Fruit fly (Drosophila melanogaster) S2 (cell line): Measurements from ENCODE around the gene Nfs1.
"Not testable (repeated sequence)": the region's sequence is repeated elsewhere in the genome, so short reads cannot be mapped to it uniquely, and the experiment has no call there.

ENCODE experiments used
- CG8478 ChIP-seq: fragments of >200 bp; optimal IDR thresholded peaks from 2 replicates; lab custom pipeline; 2018
- CTCF ChIP-seq, 2 experiments: fragments of >200 bp; optimal IDR thresholded peaks; 2 replicates each; lab custom pipeline; 2018

Nfs1 gene

DNA sequence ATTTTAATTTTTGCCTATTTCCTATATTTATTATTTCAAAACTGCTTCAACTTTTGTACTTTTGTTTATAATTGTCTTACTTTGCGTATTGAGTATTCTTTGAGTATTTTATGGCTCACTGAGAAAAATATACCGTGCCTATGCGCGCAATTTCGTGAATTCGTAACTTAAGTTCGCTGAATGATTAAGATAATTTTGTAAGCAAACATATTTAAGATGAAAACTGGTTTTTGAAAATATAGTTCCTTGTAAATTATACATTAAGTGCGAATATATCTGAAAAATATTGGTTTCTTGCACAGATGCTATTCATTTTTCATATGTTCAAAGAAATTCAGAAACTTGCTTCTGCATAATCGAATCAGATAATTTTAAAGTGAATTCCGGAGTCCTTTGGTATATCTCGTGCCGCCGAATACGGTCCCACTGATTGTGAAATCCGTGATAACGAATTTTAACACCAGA is at the start of gene Nfs1, which contains the start of gene CG18787:
Gene Nfs1 (plus strand): TSS at position 415 of the 465 bp plus-strand sequence.
Gene CG18787 (minus strand): TSS at position 101 of the 465 bp plus-strand sequence.
- TF ChIP-seq CTCF (optimal IDR thresholded peaks at IDR 0.05; lab: Kevin White, UChicago); CG8478 (lab: Kevin White, UChicago): not testable (repeated sequence)

DNA sequence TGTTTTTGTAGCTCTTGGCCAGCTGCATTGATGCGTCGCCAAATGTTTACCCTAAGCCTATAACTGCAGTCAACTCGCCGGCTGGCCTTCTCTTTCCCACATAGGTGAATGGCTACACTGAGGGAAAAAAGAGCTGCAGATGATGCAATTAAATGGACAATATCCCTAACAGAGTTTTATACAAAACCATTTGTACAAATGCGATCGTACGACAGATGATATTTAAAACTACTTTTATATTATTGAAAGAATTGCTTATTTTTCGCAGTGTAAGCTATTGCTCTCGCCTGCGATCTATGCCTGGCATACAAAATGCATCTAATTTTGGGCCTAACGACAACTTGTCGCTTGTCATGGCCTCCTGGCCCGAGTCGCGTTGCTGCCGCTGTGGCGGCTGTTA is 49.5 kb upstream of the Nfs1 start:
- TF ChIP-seq CG8478 (lab: Kevin White, UChicago) (no peak), CTCF (optimal IDR thresholded peaks at IDR 0.05; lab: Kevin White, UChicago) (no peak)

DNA sequence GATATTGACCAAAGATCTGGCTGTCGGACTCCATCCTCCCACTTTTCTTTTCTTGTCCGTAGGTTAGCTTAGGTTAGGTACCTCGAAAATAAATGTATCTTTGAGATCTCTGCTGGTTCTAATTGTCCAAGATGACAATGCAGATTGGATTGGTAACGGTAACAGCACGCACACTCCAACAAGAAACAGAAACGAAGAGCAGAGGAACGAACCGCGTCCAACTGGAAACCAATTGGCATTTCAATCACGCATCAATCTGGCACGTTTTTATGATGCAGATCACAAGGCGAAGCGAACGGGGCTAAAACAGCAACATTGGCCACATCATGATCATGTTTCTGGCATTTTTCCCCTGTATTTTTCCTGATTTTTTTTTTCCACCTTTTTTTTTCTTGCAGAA is 43.6 kb upstream of the Nfs1 start:
- TF ChIP-seq CTCF (optimal IDR thresholded peaks at IDR 0.05; lab: Kevin White, UChicago) (no peak), CG8478 (lab: Kevin White, UChicago) (no peak)

DNA sequence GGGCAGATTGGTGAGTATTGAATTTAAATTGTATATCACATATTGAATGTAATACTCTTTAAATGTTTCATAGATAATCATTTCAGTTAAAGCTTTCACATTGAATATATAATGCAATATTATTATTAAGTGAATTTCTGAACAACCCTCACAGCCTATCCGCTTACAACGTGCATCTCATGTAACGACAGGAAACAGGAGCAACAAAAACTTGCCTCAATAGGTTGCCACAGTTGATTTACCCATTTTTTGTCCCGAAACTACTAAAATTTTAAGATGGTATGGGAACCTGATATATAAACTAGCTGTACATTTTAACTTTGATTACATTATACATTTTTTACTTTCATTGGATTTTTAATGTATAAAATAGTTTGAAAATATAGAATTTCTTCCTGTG is 40.7 kb upstream of the Nfs1 start:
- no peak for TF ChIP-seq CTCF (optimal IDR thresholded peaks at IDR 0.05; lab: Kevin White, UChicago)
- TF ChIP-seq CG8478 (lab: Kevin White, UChicago): no peak

DNA sequence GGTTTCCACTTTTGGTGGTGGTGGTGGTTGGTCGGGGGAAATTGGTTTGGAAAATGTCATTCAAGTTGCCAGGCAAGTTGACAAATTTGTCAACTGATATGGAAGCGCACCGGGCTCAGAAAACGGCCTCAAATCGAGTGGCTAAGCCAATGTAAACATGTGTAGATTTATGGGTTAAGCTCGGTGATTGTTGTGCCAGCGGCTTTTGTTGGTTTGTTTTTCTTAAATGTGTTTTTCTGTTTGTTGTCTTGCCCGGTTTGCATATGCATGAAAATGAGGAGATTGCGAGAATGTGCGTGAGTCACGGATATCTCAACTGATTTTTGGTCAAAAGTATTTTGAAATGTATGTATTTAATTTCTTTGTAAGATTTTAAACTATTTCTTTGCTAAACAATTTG is 38.5 kb upstream of the Nfs1 start:
- TF ChIP-seq CTCF (optimal IDR thresholded peaks at IDR 0.05; lab: Kevin White, UChicago): no peak
- no peak for TF ChIP-seq CG8478 (lab: Kevin White, UChicago)

DNA sequence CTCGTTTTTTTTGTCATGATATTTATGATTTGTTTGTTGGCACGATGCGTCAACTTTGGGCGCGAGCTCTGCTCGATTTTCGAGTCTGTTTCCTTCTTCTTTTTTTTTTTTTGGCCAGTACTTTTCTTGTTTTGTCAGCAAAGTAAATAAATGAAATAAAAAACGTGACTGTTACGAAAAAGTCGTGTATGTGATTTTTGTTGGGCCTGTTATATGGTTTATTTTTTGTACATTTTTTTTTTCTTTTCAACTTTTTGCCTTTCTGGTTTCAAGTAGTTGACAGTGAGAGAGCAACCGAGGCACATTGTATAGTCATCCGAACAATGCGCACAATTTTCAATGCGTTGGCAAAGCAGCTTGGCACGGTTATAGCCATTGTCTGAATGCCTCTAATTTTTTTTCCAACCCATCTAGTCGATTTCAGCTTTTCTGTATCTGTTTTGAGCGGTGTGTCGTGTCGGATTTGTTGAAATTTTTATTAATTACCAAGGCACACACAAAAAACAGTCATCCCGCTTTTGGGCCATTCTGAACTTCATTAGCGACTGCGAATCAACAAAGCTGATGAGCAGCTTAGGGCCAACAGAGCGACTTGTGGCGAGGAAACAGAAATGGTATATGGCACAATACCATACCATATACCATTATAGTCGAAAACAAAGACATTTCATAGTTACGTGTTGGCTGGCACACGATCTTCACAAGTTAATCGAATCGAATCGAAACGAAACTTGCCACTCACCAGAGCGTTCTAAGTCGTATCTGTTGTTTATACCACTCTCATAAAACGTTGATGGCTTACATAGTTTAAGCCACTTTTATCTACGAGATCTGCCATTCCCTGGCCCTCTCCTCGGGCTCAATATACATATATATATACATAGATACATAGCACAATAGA is 35.8 kb upstream of the Nfs1 start:
- TF ChIP-seq CTCF (optimal IDR thresholded peaks at IDR 0.05; lab: Kevin White, UChicago) (no peak), CG8478 (lab: Kevin White, UChicago) (no peak)

DNA sequence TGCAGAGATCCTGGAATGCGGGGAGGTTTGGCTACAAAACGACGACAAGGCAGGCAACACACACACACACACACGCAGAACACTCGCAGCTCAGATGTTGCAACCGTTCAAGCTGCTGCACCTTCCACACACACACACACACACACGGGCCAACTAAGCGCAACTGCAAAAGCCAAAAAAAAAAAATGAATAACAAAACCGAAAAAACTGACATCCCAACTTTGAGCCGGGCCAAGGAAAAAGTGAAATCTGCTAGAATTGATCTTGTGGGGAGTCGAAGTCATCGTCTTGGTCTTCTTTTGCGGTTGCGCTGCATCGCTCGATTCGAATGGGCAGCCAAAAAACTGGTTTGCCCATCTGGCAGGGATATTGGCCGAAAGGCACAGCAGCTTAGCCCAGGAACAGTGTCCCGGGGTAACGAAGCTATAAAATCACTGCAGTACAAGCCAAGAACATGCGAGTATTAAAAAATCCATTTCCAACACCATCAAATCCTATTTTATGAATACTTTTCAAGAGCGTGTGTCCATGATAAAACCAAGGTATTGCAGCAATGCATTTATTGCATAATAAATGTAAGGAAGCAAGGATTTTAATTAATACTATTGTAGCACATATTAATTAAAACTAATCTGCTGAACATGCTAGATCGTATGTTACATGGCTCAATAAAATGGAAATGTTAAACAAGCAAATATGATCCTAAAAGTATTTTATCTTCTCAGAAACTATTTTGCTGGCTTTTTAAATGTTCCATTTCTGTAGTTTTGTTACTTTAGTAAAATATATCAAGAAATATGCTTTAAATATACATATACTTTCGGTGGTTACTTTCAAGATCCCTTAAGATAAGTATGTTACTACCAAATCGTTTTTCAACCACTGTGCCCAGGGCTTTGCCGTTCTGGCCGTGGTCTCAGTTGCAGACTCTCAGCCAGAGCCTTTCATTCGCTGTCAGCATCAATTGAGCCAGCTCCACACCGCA is 33.6 kb upstream of the Nfs1 start:
- TF ChIP-seq CG8478 (lab: Kevin White, UChicago): no peak
- no peak for TF ChIP-seq CTCF (optimal IDR thresholded peaks at IDR 0.05; lab: Kevin White, UChicago)

DNA sequence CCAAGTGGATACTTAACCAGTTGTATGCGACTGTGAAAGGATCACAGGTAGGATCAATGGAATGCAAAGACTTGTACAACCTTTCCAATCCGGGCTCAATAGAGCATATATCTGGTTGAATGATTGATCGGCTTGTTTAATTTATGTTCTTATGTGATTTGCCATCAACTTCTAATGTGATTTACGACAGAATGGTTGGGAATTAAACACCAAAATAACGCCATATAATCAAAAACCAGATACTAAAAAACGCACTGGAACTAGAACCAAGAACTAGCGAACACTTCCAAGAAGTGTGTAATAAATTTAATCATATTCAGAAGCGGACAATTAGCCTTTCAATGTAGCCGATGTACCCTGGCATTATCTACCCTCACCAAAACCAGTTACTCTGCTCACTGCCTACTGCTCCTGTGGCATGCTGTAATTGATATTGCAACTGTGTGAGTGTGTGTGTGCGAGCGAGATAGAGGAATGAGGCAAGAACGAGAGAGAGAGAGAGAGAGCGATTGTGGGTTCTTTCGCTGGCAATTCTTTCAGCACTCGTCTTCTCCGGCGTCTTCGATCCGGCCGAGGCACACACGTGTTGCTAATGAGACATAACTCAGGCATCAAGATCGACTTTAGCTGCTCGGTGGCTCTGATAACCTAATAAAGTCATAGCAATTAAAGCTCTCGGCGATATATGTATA is 30.7 kb upstream of the Nfs1 start:
- TF ChIP-seq CTCF (optimal IDR thresholded peaks at IDR 0.05; lab: Kevin White, UChicago): no peak
- TF ChIP-seq CG8478 (lab: Kevin White, UChicago): no peak

DNA sequence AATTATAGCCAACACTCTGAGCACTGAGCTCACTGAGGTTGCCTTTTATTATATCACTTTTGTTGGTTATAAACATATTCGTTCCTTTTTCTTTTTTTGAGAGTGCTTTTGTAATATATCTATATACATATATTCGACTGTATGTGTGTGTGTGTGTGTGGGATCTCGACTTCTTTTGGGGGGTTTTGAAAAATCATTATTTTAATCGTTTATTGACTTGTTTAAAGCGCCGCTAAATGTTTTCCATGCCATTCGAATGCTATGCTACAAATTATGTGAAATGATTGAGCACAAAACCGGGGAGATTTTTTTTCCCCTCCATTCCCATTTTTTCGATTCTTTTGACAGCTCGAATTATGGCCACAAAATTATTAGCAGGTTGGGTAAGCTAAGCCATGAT is 30.0 kb upstream of the Nfs1 start:
- no peak for TF ChIP-seq CTCF (optimal IDR thresholded peaks at IDR 0.05; lab: Kevin White, UChicago)
- TF ChIP-seq CG8478 (lab: Kevin White, UChicago): no peak

DNA sequence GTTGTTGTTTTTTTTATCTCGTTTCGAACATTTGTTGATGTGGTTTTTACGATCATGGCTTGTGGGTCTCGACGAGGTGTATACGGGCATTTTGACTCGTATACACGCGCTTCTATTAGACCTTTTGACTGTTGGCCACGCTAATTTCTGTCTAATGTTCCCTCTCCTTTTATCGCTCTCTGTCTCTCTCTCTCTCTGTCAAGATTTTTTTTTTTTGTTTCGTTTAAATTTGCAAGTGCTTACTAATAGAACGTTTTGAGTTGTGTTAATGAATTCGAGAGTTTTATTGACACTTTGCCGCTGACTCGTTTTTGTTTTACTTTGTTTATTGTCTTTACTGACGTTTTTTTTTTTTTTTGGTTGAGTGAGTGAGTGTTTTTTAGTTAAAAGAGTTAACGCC is 29.1 kb upstream of the Nfs1 start:
- no peak for TF ChIP-seq CG8478 (lab: Kevin White, UChicago)
- TF ChIP-seq CTCF (optimal IDR thresholded peaks at IDR 0.05; lab: Kevin White, UChicago): no peak

DNA sequence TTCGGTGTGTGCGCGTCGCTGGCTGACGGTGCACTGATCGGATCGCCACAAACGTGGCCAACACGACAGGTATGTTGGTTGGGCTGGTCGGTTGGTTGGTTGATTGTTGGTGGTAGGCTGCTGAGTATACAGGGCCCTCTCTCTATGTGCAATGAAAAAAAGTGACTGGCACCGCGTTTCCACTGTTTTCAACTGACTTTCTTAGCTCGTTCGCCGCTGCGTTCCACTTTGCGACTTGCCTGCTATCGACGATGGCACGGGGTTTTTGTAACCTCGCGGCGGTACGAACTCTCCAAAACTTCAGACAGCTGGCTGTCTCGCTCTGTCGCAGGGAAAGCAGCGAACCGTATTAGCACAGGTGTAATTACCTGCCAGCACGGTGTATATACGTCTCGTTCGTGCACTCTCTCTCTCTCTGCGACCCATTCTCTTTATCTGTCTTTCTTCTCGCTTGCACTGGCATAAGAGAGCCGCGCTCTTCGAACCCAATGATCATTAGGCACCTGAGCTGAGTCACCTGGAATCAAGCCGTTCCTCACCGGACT is 28.5 kb upstream of the Nfs1 start:
- no peak for TF ChIP-seq CTCF (optimal IDR thresholded peaks at IDR 0.05; lab: Kevin White, UChicago)
- TF ChIP-seq CG8478 (lab: Kevin White, UChicago): no peak

DNA sequence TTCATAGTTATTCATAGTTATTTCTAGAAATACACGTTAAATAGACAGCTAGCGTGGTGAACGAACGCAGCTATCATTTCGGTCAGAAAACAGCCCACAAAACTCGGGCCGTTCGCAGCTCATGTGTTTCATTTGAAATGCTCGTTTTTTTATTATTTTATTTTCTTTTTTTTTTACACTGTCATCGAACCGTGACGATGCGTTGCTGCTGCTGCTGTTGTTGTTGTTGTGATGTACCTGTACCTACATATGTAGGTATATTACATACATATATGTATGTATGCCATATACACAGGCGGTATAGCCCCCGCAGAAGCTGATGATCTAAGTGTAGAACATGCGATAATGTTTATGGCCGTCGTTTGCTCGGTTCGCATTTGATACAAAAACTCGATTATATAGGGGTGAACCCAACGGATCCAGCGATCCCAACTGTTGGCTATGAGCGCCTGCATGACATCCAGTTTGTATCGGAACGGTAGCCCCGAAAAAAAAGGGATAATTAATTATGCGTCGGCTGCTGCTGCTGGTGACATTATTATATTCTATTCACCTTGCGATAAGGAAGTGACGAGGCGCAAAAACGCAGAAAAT is 26.2 kb upstream of the Nfs1 start:
- TF ChIP-seq CTCF (optimal IDR thresholded peaks at IDR 0.05; lab: Kevin White, UChicago) (no peak), CG8478 (lab: Kevin White, UChicago) (no peak)

DNA sequence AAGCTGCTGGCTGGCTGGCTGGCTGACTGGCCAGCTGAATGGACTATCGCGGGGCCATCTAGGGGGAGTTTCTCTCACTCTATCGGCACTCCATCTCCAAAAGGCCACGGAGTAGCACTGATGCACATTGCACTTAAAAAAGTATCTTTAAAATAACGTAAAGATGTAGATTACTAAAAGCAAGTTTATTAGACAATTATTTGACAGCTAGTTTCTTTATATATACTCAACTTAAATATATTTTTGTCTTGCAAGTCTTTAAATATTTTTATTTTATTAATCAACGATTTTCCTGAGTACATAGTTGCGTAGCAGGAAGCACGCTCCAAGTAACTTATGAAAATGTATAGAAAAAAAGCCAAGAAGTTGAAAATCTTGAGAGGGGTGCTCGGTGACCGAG is 22.5 kb upstream of the Nfs1 start:
- TF ChIP-seq CTCF (optimal IDR thresholded peaks at IDR 0.05; lab: Kevin White, UChicago) (no peak), CG8478 (lab: Kevin White, UChicago) (no peak)
